Worm (Caenorhabditis elegans) whole organism, midembryonic: ENCODE data around the gene aakg-3.

Experiments used
- T22C8.4 ChIP-seq: fragments of 200-800 bp; sonication (Bioruptor generic); IDR thresholded peaks from 2 replicates; pipeline ENCODE4 v1.3.6; 2022; ENCODE audit warnings: missing genetic modification characterization, missing compliant biosample characterization
- cog-1 ChIP-seq: sonication (generic microtip); optimal IDR thresholded peaks from 2 replicates; lab custom pipeline; 2016; ENCODE audit warnings: missing genetic modification characterization, missing compliant biosample characterization
- flt-1 ChIP-seq: fragments of 200-800 bp; sonication (Bioruptor generic); IDR thresholded peaks from 2 replicates; pipeline ENCODE4 v1.3.6; 2022; ENCODE audit warnings: missing genetic modification characterization, missing compliant biosample characterization
- med-1 ChIP-seq: sonication (generic microtip); optimal IDR thresholded peaks from 2 replicates; lab custom pipeline; 2017; ENCODE audit warnings: missing genetic modification characterization, mild to moderate bottlenecking, missing compliant biosample characterization, antibody characterized with exemption, missing genetic modification reagents; ENCODE audit not compliant: insufficient read depth
- ref-1 ChIP-seq: fragments of 200-800 bp; sonication (Bioruptor generic); conservative IDR thresholded peaks from 2 replicates; pipeline ENCODE4 v1.3.6; 2022; ENCODE audit warnings: missing genetic modification reagents, missing genetic modification characterization, missing compliant biosample characterization

DNA sequence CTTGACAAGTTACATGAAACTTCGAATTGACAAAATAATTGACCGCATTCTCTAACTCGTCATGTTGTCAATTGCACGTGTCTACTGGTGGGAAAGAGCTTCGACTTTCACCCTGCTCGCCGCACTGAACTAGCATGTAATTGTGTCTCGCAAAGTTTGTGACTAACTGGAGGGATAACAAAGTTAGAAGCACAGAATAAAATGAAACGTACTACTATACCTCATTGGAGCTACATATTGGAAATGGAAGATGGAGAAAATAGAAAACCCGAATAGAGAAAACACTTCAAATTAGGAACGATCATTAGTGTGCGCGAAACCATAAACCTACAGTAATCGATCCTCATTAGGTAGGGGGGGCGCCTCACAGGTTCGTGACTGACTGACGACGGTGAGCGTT is 48.7 kb upstream of the aakg-3 start:
- no peak for TF ChIP-seq T22C8.4 (GFP tag; lab: Robert Waterston, UW)
- no peak for TF ChIP-seq cog-1 (tag; lab: Kevin White, UChicago)
- no peak for TF ChIP-seq ref-1 (GFP tag; lab: Robert Waterston, UW)
- TF ChIP-seq med-1 (GFP tag; lab: Kevin White, UChicago) = no peak
- TF ChIP-seq flt-1 (GFP tag; lab: Robert Waterston, UW) = no peak
